Worm (Caenorhabditis elegans) whole organism, L3 larva: ENCODE results near the gene tag-278.

Experiments
- R02D3.7 ChIP-seq: fragments of 150-350 bp; optimal IDR thresholded peaks from 2 replicates; lab custom pipeline; 2014; ENCODE audit warnings: missing biosample characterization, missing genetic modification characterization
- aly-2 ChIP-seq: fragments of 150-350 bp; optimal IDR thresholded peaks from 2 replicates; lab custom pipeline; 2014; ENCODE audit warnings: missing biosample characterization, missing genetic modification characterization
- ceh-16 ChIP-seq: sonication (generic microtip); optimal IDR thresholded peaks from 2 replicates; lab custom pipeline; 2017; ENCODE audit warnings: missing biosample characterization, missing genetic modification characterization
- ceh-28 ChIP-seq: fragments of 150-350 bp; optimal IDR thresholded peaks from 2 replicates; lab custom pipeline; 2014; ENCODE audit warnings: missing biosample characterization, missing genetic modification reagents, missing genetic modification characterization
- ceh-82 ChIP-seq: fragments of 150-350 bp; optimal IDR thresholded peaks from 2 replicates; lab custom pipeline; 2014; ENCODE audit warnings: missing biosample characterization, missing genetic modification characterization
- ceh-9 ChIP-seq: sonication (generic microtip); optimal IDR thresholded peaks from 2 replicates; lab custom pipeline; 2018; ENCODE audit warnings: missing biosample characterization, missing genetic modification characterization
- daf-12 ChIP-seq: fragments of 150-350 bp; optimal IDR thresholded peaks from 2 replicates; lab custom pipeline; 2014; ENCODE audit warnings: missing biosample characterization, missing genetic modification reagents, missing genetic modification characterization
- egl-5 ChIP-seq: fragments of 150-350 bp; optimal IDR thresholded peaks from 2 replicates; lab custom pipeline; 2017; ENCODE audit warnings: missing biosample characterization, missing genetic modification reagents, missing genetic modification characterization, inconsistent platforms
- elt-2 ChIP-seq: sonication (generic microtip); optimal IDR thresholded peaks from 2 replicates; lab custom pipeline; 2016; ENCODE audit warnings: missing genetic modification reagents, mild to moderate bottlenecking, missing genetic modification characterization, missing compliant biosample characterization
- eor-1 ChIP-seq, 2 experiments: fragments of 150-350 bp; optimal IDR thresholded peaks; 2 replicates each; lab custom pipeline; 2014 to 2018; ENCODE audit warnings: missing biosample characterization in 2 of 2, missing genetic modification characterization in 2 of 2
- fkh-2 ChIP-seq: fragments of 150-350 bp; optimal IDR thresholded peaks from 2 replicates; lab custom pipeline; 2014; ENCODE audit warnings: missing biosample characterization, missing genetic modification reagents, missing genetic modification characterization
- hmg-11 ChIP-seq: sonication (generic microtip); optimal IDR thresholded peaks from 2 replicates; lab custom pipeline; 2016; ENCODE audit warnings: missing genetic modification characterization, missing compliant biosample characterization
- jun-1 ChIP-seq: fragments of 150-350 bp; optimal IDR thresholded peaks from 2 replicates; lab custom pipeline; 2014; ENCODE audit warnings: missing biosample characterization, missing genetic modification reagents, missing genetic modification characterization
- lin-15B ChIP-seq: fragments of 150-350 bp; optimal IDR thresholded peaks from 2 replicates; lab custom pipeline; 2014; ENCODE audit warnings: missing biosample characterization, missing genetic modification characterization
- lin-39 ChIP-seq: fragments of 150-350 bp; optimal IDR thresholded peaks from 2 replicates; lab custom pipeline; 2018; ENCODE audit warnings: missing biosample characterization, missing genetic modification reagents, missing genetic modification characterization
- lsy-12 ChIP-seq: sonication (generic microtip); optimal IDR thresholded peaks from 2 replicates; lab custom pipeline; 2016; ENCODE audit warnings: mild to moderate bottlenecking, missing genetic modification characterization, missing compliant biosample characterization
- mdl-1 ChIP-seq: fragments of 150-350 bp; optimal IDR thresholded peaks from 2 replicates; lab custom pipeline; 2014; ENCODE audit warnings: missing biosample characterization, missing genetic modification characterization
- mml-1 ChIP-seq: fragments of 150-350 bp; sonication (generic microtip); optimal IDR thresholded peaks from 3 replicates; lab custom pipeline; 2014; ENCODE audit warnings: missing biosample characterization, missing genetic modification characterization
- nfya-1 ChIP-seq: sonication (generic microtip); optimal IDR thresholded peaks from 2 replicates; lab custom pipeline; 2017; ENCODE audit warnings: missing genetic modification characterization, mild to moderate bottlenecking, missing compliant biosample characterization, antibody characterized with exemption, moderate library complexity; ENCODE audit not compliant: insufficient read depth
- nhr-11 ChIP-seq: fragments of 150-350 bp; optimal IDR thresholded peaks from 2 replicates; lab custom pipeline; 2014; ENCODE audit warnings: missing biosample characterization, missing genetic modification characterization
- nhr-12 ChIP-seq: fragments of 150-350 bp; optimal IDR thresholded peaks from 2 replicates; lab custom pipeline; 2014; ENCODE audit warnings: missing biosample characterization, missing genetic modification characterization
- nhr-237 ChIP-seq: fragments of 150-350 bp; optimal IDR thresholded peaks from 2 replicates; lab custom pipeline; 2014; ENCODE audit warnings: missing biosample characterization, missing genetic modification characterization
- nhr-43 ChIP-seq: sonication (generic microtip); optimal IDR thresholded peaks from 2 replicates; lab custom pipeline; 2016; ENCODE audit warnings: mild to moderate bottlenecking, missing genetic modification characterization, missing compliant biosample characterization; ENCODE audit not compliant: poor library complexity, severe bottlenecking
- nhr-76 ChIP-seq: fragments of 150-350 bp; sonication (generic microtip); optimal IDR thresholded peaks from 5 replicates; lab custom pipeline; 2014; ENCODE audit warnings: missing biosample characterization, missing genetic modification characterization
- nhr-77 ChIP-seq: fragments of 150-350 bp; optimal IDR thresholded peaks from 2 replicates; lab custom pipeline; 2014; ENCODE audit warnings: missing biosample characterization, missing genetic modification characterization
- pqm-1 ChIP-seq: fragments of 150-350 bp; optimal IDR thresholded peaks from 2 replicates; lab custom pipeline; 2017; ENCODE audit warnings: missing biosample characterization, missing genetic modification characterization, inconsistent platforms
- sea-2 ChIP-seq: fragments of 150-350 bp; sonication (generic microtip); optimal IDR thresholded peaks from 4 replicates; lab custom pipeline; 2014; ENCODE audit warnings: missing biosample characterization, missing genetic modification reagents, missing genetic modification characterization
- skn-1 ChIP-seq: fragments of 150-350 bp; optimal IDR thresholded peaks from 2 replicates; lab custom pipeline; 2014; ENCODE audit warnings: missing biosample characterization, missing genetic modification characterization
- snpc-4 ChIP-seq: fragments of 150-350 bp; optimal IDR thresholded peaks from 2 replicates; lab custom pipeline; 2014; ENCODE audit warnings: missing biosample characterization, missing genetic modification characterization
- unc-62 ChIP-seq: fragments of 150-350 bp; sonication (generic microtip); optimal IDR thresholded peaks from 4 replicates; lab custom pipeline; 2014; ENCODE audit warnings: missing biosample characterization, missing genetic modification reagents, missing genetic modification characterization
- ztf-4 ChIP-seq: fragments of 150-350 bp; optimal IDR thresholded peaks from 2 replicates; lab custom pipeline; 2014; ENCODE audit warnings: missing biosample characterization, missing genetic modification characterization

Gene tag-278

ce11 chrX:3689155-3689719 is at the start of gene tag-278:
tag-278 (minus strand) TSS chrX:3689205.
- TF ChIP-seq egl-5 (tag; lab: Kevin White, UChicago) (peak; percentile 9), elt-2 (tag; lab: Kevin White, UChicago) (no peak), nfya-1 (tag; lab: Kevin White, UChicago) (peak; percentile 19)
- TF ChIP-seq, all 47 proteins: peak for 2

- TF ChIP-seq unc-62 (GFP tag; lab: Kevin White, UChicago) (no peak), snpc-4 (tag; lab: Kevin White, UChicago) (no peak), nhr-237 (no peak), ceh-16 (tag; lab: Kevin White, UChicago) (no peak), ztf-4 (no peak), fkh-2 (tag; lab: Kevin White, UChicago) (no peak), nhr-43 (tag; lab: Kevin White, UChicago) (no peak), egl-5 (tag; lab: Kevin White, UChicago) (no peak), nhr-76 (tag; lab: Kevin White, UChicago) (no peak), mml-1 (no peak), daf-12 (tag; lab: Kevin White, UChicago) (no peak), skn-1 (tag; lab: Kevin White, UChicago) (no peak), nfya-1 (tag; lab: Kevin White, UChicago) (no peak), lin-39 (tag; lab: Kevin White, UChicago) (no peak)
These were observed 49.6 kb upstream of the tag-278 start for ce11 chrX:3738617-3739016.

ce11 chrX:3733732-3734131 is 44.7 kb upstream of the tag-278 start, which contains the start of gene tag-18:
tag-18 (minus strand) TSS chrX:3734036.
- TF ChIP-seq lin-15B (tag; lab: Kevin White, UChicago), result no peak
- TF ChIP-seq nhr-11 (tag; lab: Kevin White, UChicago), result no peak
- TF ChIP-seq ceh-28 (tag; lab: Kevin White, UChicago), result no peak

ce11 chrX:3733321-3733720 is 44.3 kb upstream of the tag-278 start:
- TF ChIP-seq mdl-1 (tag; lab: Kevin White, UChicago), result no peak
- TF ChIP-seq hmg-11 (tag; lab: Kevin White, UChicago), result no peak
- TF ChIP-seq eor-1 (tag; optimal IDR thresholded peaks at IDR 0.05; lab: Kevin White, UChicago), result no peak
- no peak for TF ChIP-seq sea-2 (GFP tag; lab: Kevin White, UChicago)
- no peak for TF ChIP-seq lsy-12 (tag; lab: Kevin White, UChicago)
- no peak for TF ChIP-seq nhr-76 (tag; lab: Kevin White, UChicago)
- no peak for TF ChIP-seq mml-1
- TF ChIP-seq pqm-1, result no peak
- no peak for TF ChIP-seq lin-15B (tag; lab: Kevin White, UChicago)
- TF ChIP-seq nhr-77 (tag; lab: Kevin White, UChicago), result no peak
- TF ChIP-seq jun-1 (tag; lab: Kevin White, UChicago), result no peak
- TF ChIP-seq nhr-12 (tag; lab: Kevin White, UChicago), result no peak
- no peak for TF ChIP-seq aly-2 (tag; lab: Kevin White, UChicago)
- TF ChIP-seq fkh-2 (tag; lab: Kevin White, UChicago), result no peak
- TF ChIP-seq R02D3.7 (tag; lab: Kevin White, UChicago), result no peak
- TF ChIP-seq skn-1 (tag; lab: Kevin White, UChicago), result no peak
- TF ChIP-seq ceh-16 (tag; lab: Kevin White, UChicago), result no peak
- no peak for TF ChIP-seq snpc-4 (tag; lab: Kevin White, UChicago)
- TF ChIP-seq ceh-82 (tag; lab: Kevin White, UChicago), result no peak

- peak; percentile 97 for TF ChIP-seq elt-2 (tag; lab: Kevin White, UChicago)
- peak; percentile 96 for TF ChIP-seq pqm-1
- peak; percentile 45 for TF ChIP-seq jun-1 (tag; lab: Kevin White, UChicago)
- no peak for TF ChIP-seq ceh-9
- TF ChIP-seq fkh-2 (tag; lab: Kevin White, UChicago), result no peak
These were observed 40.0 kb upstream of the tag-278 start, which contains the start of gene aex-4 for ce11 chrX:3728970-3729369. aex-4 (plus strand) TSS chrX:3729281.
